ENCODE assay signal across 2 worm cellular contexts in genomic region chrIV:14107647-14108046, ce11.
A peak's percentile ranks its signal among the peaks of the same experiment; 100 is the strongest.
TF ChIP-seq lines count a peak whose summit lies in the region.

No protein-coding gene starts in this region.

TF ChIP-seq in whole organism, L4 larva, 104 proteins besides CTCF, POLR2A, EP300 and RAD21:
- TF ChIP-seq snpc-1.2 (GFP tag; IDR thresholded peaks at IDR 0.05; lab: Robert Waterston, UW) (peak; percentile 32; the same call in 1 of the 2 replicates), pqm-1 (tag; optimal IDR thresholded peaks at IDR 0.05; lab: Kevin White, UChicago) (no peak)
TF ChIP-seq in whole organism, L4 larva: peak in this region for 1.

TF ChIP-seq in whole organism, young adult, 124 proteins besides CTCF, POLR2A, EP300 and RAD21:
- TF ChIP-seq attf-6 (GFP tag; IDR thresholded peaks at IDR 0.05; lab: Robert Waterston, UW), result peak; percentile 75
- no peak for TF ChIP-seq dox-1 (GFP tag; IDR thresholded peaks at IDR 0.05; lab: Robert Waterston, UW)
- no peak for TF ChIP-seq ama-1 (optimal IDR thresholded peaks at IDR 0.05; lab: Kevin White, UChicago)
- TF ChIP-seq ama-1 (GFP tag; optimal IDR thresholded peaks at IDR 0.05; lab: Kevin White, UChicago), result no peak
- no peak for TF ChIP-seq nhr-120 (GFP tag; IDR thresholded peaks at IDR 0.05; lab: Robert Waterston, UW)
- TF ChIP-seq hrde-1 (tag; optimal IDR thresholded peaks at IDR 0.05; lab: Kevin White, UChicago; ENCODE audit: borderline replicate concordance), result peak; percentile 18
- no peak for TF ChIP-seq madf-8 (GFP tag; conservative IDR thresholded peaks at IDR 0.05; lab: Robert Waterston, UW)
- TF ChIP-seq snpc-4 (GFP tag; optimal IDR thresholded peaks at IDR 0.05; lab: Kevin White, UChicago), result peak; percentile 56
- TF ChIP-seq snpc-4 (tag; optimal IDR thresholded peaks at IDR 0.05; lab: Kevin White, UChicago), result peak in 2 of 4 experiments; percentile 53 to 84

Comparison
In these comparisons a context has a peak if more than half of its experiments do, and no peak if none do; other contexts are left out.
1. Of the 7 proteins assayed by ChIP-seq in both whole organism, young adult and whole organism, L4 larva: peak only in whole organism, young adult: snpc-4; only in whole organism, L4 larva: none; in both: none; in neither: 6.